Fruit fly (Drosophila melanogaster) whole organism, adult: Measurements from ENCODE around the gene CG31198.

Experiments
- CG11617 ChIP-seq: fragments of 200-800 bp; sonication (Bioruptor generic); optimal IDR thresholded peaks from 2 replicates; lab custom pipeline; 2017; ENCODE audit warnings: mild to moderate bottlenecking, missing biosample characterization, missing genetic modification reagents, missing genetic modification characterization
- CG12768 ChIP-seq: fragments of 200-800 bp; sonication (Bioruptor generic); optimal IDR thresholded peaks from 2 replicates; lab custom pipeline; 2017; ENCODE audit warnings: missing biosample characterization, missing genetic modification characterization, mild to moderate bottlenecking, moderate library complexity, missing genetic modification reagents
- CG14711 ChIP-seq: fragments of 200-800 bp; sonication (Bioruptor generic); optimal IDR thresholded peaks from 2 replicates; lab custom pipeline; 2018; ENCODE audit warnings: missing biosample characterization, mild to moderate bottlenecking, missing genetic modification characterization, moderate library complexity
- CG1620 ChIP-seq: fragments of 200-800 bp; sonication (Bioruptor generic); optimal IDR thresholded peaks from 2 replicates; lab custom pipeline; 2016; ENCODE audit warnings: missing biosample characterization, missing genetic modification characterization
- CG33017 ChIP-seq: fragments of 200-800 bp; sonication (Bioruptor generic); optimal IDR thresholded peaks from 2 replicates; lab custom pipeline; 2018; ENCODE audit warnings: missing biosample characterization, mild to moderate bottlenecking, missing genetic modification characterization, moderate library complexity
- CG5204 ChIP-seq: fragments of 200-800 bp; sonication (Bioruptor generic); optimal IDR thresholded peaks from 2 replicates; lab custom pipeline; 2016; ENCODE audit warnings: missing biosample characterization, missing genetic modification characterization
- CG7045 ChIP-seq: fragments of 200-800 bp; sonication (Bioruptor generic); optimal IDR thresholded peaks from 2 replicates; lab custom pipeline; 2017; ENCODE audit warnings: missing biosample characterization, mild to moderate bottlenecking, missing genetic modification characterization
- CG7101 ChIP-seq: fragments of 200-800 bp; sonication (Bioruptor generic); optimal IDR thresholded peaks from 2 replicates; lab custom pipeline; 2018; ENCODE audit warnings: missing biosample characterization, mild to moderate bottlenecking, missing genetic modification characterization, moderate library complexity
- Clk ChIP-seq: fragments of 200-800 bp; sonication (Bioruptor generic); optimal IDR thresholded peaks from 2 replicates; lab custom pipeline; 2017; ENCODE audit warnings: missing biosample characterization, missing genetic modification characterization
- Crg-1 ChIP-seq: fragments of 200-800 bp; sonication (Bioruptor generic); optimal IDR thresholded peaks from 2 replicates; lab custom pipeline; 2016; ENCODE audit warnings: missing biosample characterization, missing genetic modification characterization
- Hr96 ChIP-seq: fragments of 200-800 bp; sonication (Bioruptor generic); optimal IDR thresholded peaks from 2 replicates; lab custom pipeline; 2016; ENCODE audit warnings: missing biosample characterization, missing genetic modification characterization
- Mnt ChIP-seq: fragments of 200-800 bp; sonication (Bioruptor generic); optimal IDR thresholded peaks from 2 replicates; lab custom pipeline; 2016; ENCODE audit warnings: missing biosample characterization, mild to moderate bottlenecking, missing genetic modification characterization
- bab1 ChIP-seq: fragments of 200-800 bp; sonication (Bioruptor generic); optimal IDR thresholded peaks from 3 replicates; lab custom pipeline; 2019; ENCODE audit warnings: missing biosample characterization, mild to moderate bottlenecking, missing genetic modification characterization, moderate library complexity
- cic ChIP-seq: fragments of 200-800 bp; sonication (Bioruptor generic); optimal IDR thresholded peaks from 2 replicates; lab custom pipeline; 2017; ENCODE audit warnings: missing biosample characterization, mild to moderate bottlenecking, missing genetic modification characterization, moderate library complexity
- cnc ChIP-seq, 2 experiments: fragments of >200 bp; optimal IDR thresholded peaks; 2 replicates each; lab custom pipeline; 2017
- ovo ChIP-seq: fragments of 200-800 bp; sonication (Bioruptor generic); optimal IDR thresholded peaks from 2 replicates; lab custom pipeline; 2016; ENCODE audit warnings: missing biosample characterization, missing genetic modification characterization
- pad ChIP-seq: fragments of 200-800 bp; sonication (Bioruptor generic); optimal IDR thresholded peaks from 3 replicates; lab custom pipeline; 2017; ENCODE audit warnings: missing biosample characterization, missing genetic modification characterization, mild to moderate bottlenecking, moderate library complexity, missing genetic modification reagents
- tj ChIP-seq: fragments of 200-800 bp; sonication (Bioruptor generic); optimal IDR thresholded peaks from 3 replicates; lab custom pipeline; 2017; ENCODE audit warnings: missing biosample characterization, mild to moderate bottlenecking, missing genetic modification characterization, moderate library complexity
- toe ChIP-seq: fragments of 200-800 bp; sonication (Bioruptor generic); optimal IDR thresholded peaks from 2 replicates; lab custom pipeline; 2016; ENCODE audit warnings: missing biosample characterization, missing genetic modification characterization

The CG31198 gene

dm6 chr3R:21782295-21782922, 28.3 kb downstream of the CG31198 start, which contains the start of gene tsl:
Gene tsl (minus strand): TSS chr3R:21782536.
- TF ChIP-seq CG33017 (tag; lab: Kevin White, UChicago) (no peak), ovo (GFP tag; lab: Kevin White, UChicago) (no peak), CG12768 (GFP tag; lab: Kevin White, UChicago) (no peak), Clk (no peak), Mnt (GFP tag; lab: Kevin White, UChicago) (no peak), cic (GFP tag; lab: Kevin White, UChicago) (peak; percentile 23), Hr96 (GFP tag; lab: Kevin White, UChicago) (no peak)

dm6 chr3R:21790392-21790791, 36.3 kb downstream of the CG31198 start:
- no peak for TF ChIP-seq ovo (GFP tag; lab: Kevin White, UChicago)
- TF ChIP-seq CG7045 (GFP tag; lab: Kevin White, UChicago) = no peak
- TF ChIP-seq toe (GFP tag; lab: Kevin White, UChicago) = no peak
- no peak for TF ChIP-seq pad (GFP tag; lab: Kevin White, UChicago)
- TF ChIP-seq Clk = no peak
- TF ChIP-seq CG7101 (tag; lab: Kevin White, UChicago) = no peak
- TF ChIP-seq CG5204 (GFP tag; lab: Kevin White, UChicago) = no peak

- TF ChIP-seq toe (GFP tag; lab: Kevin White, UChicago) (no peak), Mnt (GFP tag; lab: Kevin White, UChicago) (no peak), CG11617 (GFP tag; lab: Kevin White, UChicago) (no peak), Hr96 (GFP tag; lab: Kevin White, UChicago) (no peak), CG12768 (GFP tag; lab: Kevin White, UChicago) (no peak), bab1 (GFP tag; lab: Kevin White, UChicago) (no peak), CG14711 (no peak), CG7101 (tag; lab: Kevin White, UChicago) (no peak), cic (GFP tag; lab: Kevin White, UChicago) (no peak), CG5204 (GFP tag; lab: Kevin White, UChicago) (no peak), CG1620 (GFP tag; lab: Kevin White, UChicago) (no peak), Clk (no peak), cnc (optimal IDR thresholded peaks at IDR 0.05; lab: Kevin White, UChicago) (no peak), pad (GFP tag; lab: Kevin White, UChicago) (no peak), Crg-1 (GFP tag; lab: Kevin White, UChicago) (no peak), CG7045 (GFP tag; lab: Kevin White, UChicago) (no peak)
These were observed 39.6 kb downstream of the CG31198 start for dm6 chr3R:21793760-21794159.

dm6 chr3R:21807264-21807663, 53.1 kb downstream of the CG31198 start:
- TF ChIP-seq CG14711 (no peak), tj (GFP tag; lab: Kevin White, UChicago) (no peak)
